Worm (Caenorhabditis elegans): ENCODE measurements around the gene ngn-1.
A peak's percentile ranks its signal among the peaks of the same experiment; 100 is the strongest.

ce11 chrIV:2676281-2676680, 48.2 kb upstream of the ngn-1 start, which contains the start of gene Y94H6A.3:
- TF ChIP-seq him-1 (tag; optimal IDR thresholded peaks at IDR 0.05) (no peak), W03F9.2 (tag; optimal IDR thresholded peaks at IDR 0.05) (peak; percentile 75)
